Fruit fly (Drosophila melanogaster) whole organism, prepupa: Measurements from ENCODE around the gene CG7335.

ENCODE experiments used
- CG10631 ChIP-seq: fragments of 200-800 bp; sonication (Bioruptor generic); optimal IDR thresholded peaks from 2 replicates; lab custom pipeline; 2016; ENCODE audit warnings: missing biosample characterization, missing genetic modification characterization
- CG10669 ChIP-seq: fragments of 200-800 bp; sonication (Bioruptor generic); optimal IDR thresholded peaks from 3 replicates; lab custom pipeline; 2018; ENCODE audit warnings: missing biosample characterization, mild to moderate bottlenecking, missing genetic modification characterization, moderate library complexity
- CG11762 ChIP-seq: fragments of 200-800 bp; sonication (Bioruptor generic); optimal IDR thresholded peaks from 3 replicates; lab custom pipeline; 2016; ENCODE audit warnings: missing biosample characterization, missing genetic modification characterization; ENCODE audit not compliant: insufficient read depth
- CG11902 ChIP-seq: fragments of 200-800 bp; sonication (Bioruptor generic); optimal IDR thresholded peaks from 3 replicates; lab custom pipeline; 2016; ENCODE audit warnings: missing biosample characterization, missing genetic modification characterization
- CG15336 ChIP-seq: fragments of 200-800 bp; sonication (Bioruptor generic); IDR thresholded peaks from 2 replicates; pipeline ENCODE4 v1.3.6; 2022; ENCODE audit warnings: missing biosample characterization, missing genetic modification characterization
- CG16779 ChIP-seq: fragments of 200-800 bp; sonication (Bioruptor generic); optimal IDR thresholded peaks from 3 replicates; lab custom pipeline; 2017; ENCODE audit warnings: missing biosample characterization, mild to moderate bottlenecking, missing genetic modification characterization
- CG32006 ChIP-seq: fragments of 200-800 bp; sonication (Bioruptor generic); optimal IDR thresholded peaks from 3 replicates; lab custom pipeline; 2017; ENCODE audit warnings: missing biosample characterization, mild to moderate bottlenecking, missing genetic modification characterization
- CG3919 ChIP-seq: fragments of 200-800 bp; sonication (Bioruptor generic); optimal IDR thresholded peaks from 3 replicates; lab custom pipeline; 2016; ENCODE audit warnings: missing biosample characterization, missing genetic modification characterization
- CG4318 ChIP-seq: fragments of 200-800 bp; sonication (Bioruptor generic); optimal IDR thresholded peaks from 3 replicates; lab custom pipeline; 2017; ENCODE audit warnings: missing biosample characterization, mild to moderate bottlenecking, missing genetic modification characterization
- CG6163 ChIP-seq: fragments of 200-800 bp; sonication (Bioruptor generic); IDR thresholded peaks from 3 replicates; pipeline ENCODE4 v1.3.6; 2022; ENCODE audit warnings: missing biosample characterization, missing genetic modification characterization
- CG6792 ChIP-seq: fragments of 200-800 bp; sonication (Bioruptor generic); optimal IDR thresholded peaks from 3 replicates; lab custom pipeline; 2016; ENCODE audit warnings: missing biosample characterization, missing genetic modification characterization
- CG6854 ChIP-seq: fragments of 200-800 bp; sonication (Bioruptor generic); optimal IDR thresholded peaks from 2 replicates; lab custom pipeline; 2017; ENCODE audit warnings: missing biosample characterization, mild to moderate bottlenecking, missing genetic modification characterization
- CG8119 ChIP-seq: fragments of 200-800 bp; sonication (Bioruptor generic); IDR thresholded peaks from 3 replicates; pipeline ENCODE4 v1.3.6; 2022; ENCODE audit warnings: missing biosample characterization, missing genetic modification characterization
- CG8319 ChIP-seq: fragments of 200-800 bp; sonication (Bioruptor generic); optimal IDR thresholded peaks from 3 replicates; lab custom pipeline; 2016; ENCODE audit warnings: missing biosample characterization, missing genetic modification characterization
- CG8632 ChIP-seq: fragments of 200-800 bp; sonication (Bioruptor generic); optimal IDR thresholded peaks from 3 replicates; lab custom pipeline; 2016; ENCODE audit warnings: missing biosample characterization, missing genetic modification characterization
- Eip78C ChIP-seq: fragments of 200-800 bp; sonication (Bioruptor generic); peaks from one replicate; lab custom pipeline; 2016; ENCODE audit warnings: missing biosample characterization, missing genetic modification characterization
- Gug ChIP-seq: fragments of 200-800 bp; sonication (Bioruptor generic); IDR thresholded peaks from 2 replicates; pipeline ENCODE4 v1.3.6; 2022; ENCODE audit warnings: missing biosample characterization, missing genetic modification characterization
- Hr38 ChIP-seq: sonication (Bioruptor generic); optimal IDR thresholded peaks from 2 replicates; lab custom pipeline; 2016; ENCODE audit warnings: missing biosample characterization, missing genetic modification characterization
- Hr39 ChIP-seq: fragments of 200-800 bp; sonication (Bioruptor generic); optimal IDR thresholded peaks from 2 replicates; lab custom pipeline; 2016; ENCODE audit warnings: missing biosample characterization, missing genetic modification characterization
- Met ChIP-seq: fragments of 200-800 bp; sonication (Bioruptor generic); optimal IDR thresholded peaks from 3 replicates; lab custom pipeline; 2016; ENCODE audit warnings: missing biosample characterization, missing genetic modification characterization
- OdsH ChIP-seq: fragments of 200-800 bp; sonication (Bioruptor generic); optimal IDR thresholded peaks from 3 replicates; lab custom pipeline; 2016; ENCODE audit warnings: missing biosample characterization, missing genetic modification characterization
- Sox102F ChIP-seq: fragments of 200-800 bp; sonication (Bioruptor generic); optimal IDR thresholded peaks from 2 replicates; lab custom pipeline; 2016; ENCODE audit warnings: missing biosample characterization, mild to moderate bottlenecking, missing genetic modification characterization
- achi ChIP-seq: fragments of 200-800 bp; sonication (Bioruptor generic); optimal IDR thresholded peaks from 3 replicates; lab custom pipeline; 2016; ENCODE audit warnings: missing biosample characterization, missing genetic modification characterization
- acj6 ChIP-seq: fragments of 200-800 bp; sonication (Bioruptor generic); optimal IDR thresholded peaks from 3 replicates; lab custom pipeline; 2016; ENCODE audit warnings: missing biosample characterization, missing genetic modification characterization
- dsx ChIP-seq: fragments of 200-800 bp; optimal IDR thresholded peaks from 3 replicates; lab custom pipeline; 2019; ENCODE audit warnings: missing biosample characterization, mild to moderate bottlenecking, missing genetic modification characterization, moderate library complexity; ENCODE audit not compliant: poor library complexity, severe bottlenecking
- eg ChIP-seq: fragments of 200-800 bp; sonication (Bioruptor generic); IDR thresholded peaks from 3 replicates; pipeline ENCODE4 v1.3.6; 2022; ENCODE audit warnings: missing biosample characterization, missing genetic modification characterization
- esn ChIP-seq: fragments of 200-800 bp; sonication (Bioruptor generic); optimal IDR thresholded peaks from 2 replicates; lab custom pipeline; 2016; ENCODE audit warnings: missing biosample characterization, mild to moderate bottlenecking, missing genetic modification characterization, moderate library complexity
- fd59A ChIP-seq: fragments of 200-800 bp; sonication (Bioruptor generic); optimal IDR thresholded peaks from 2 replicates; lab custom pipeline; 2017; ENCODE audit warnings: missing biosample characterization, mild to moderate bottlenecking, missing genetic modification characterization, missing genetic modification reagents
- fd85E ChIP-seq: fragments of 200-800 bp; sonication (Bioruptor generic); optimal IDR thresholded peaks from 3 replicates; lab custom pipeline; 2016; ENCODE audit warnings: missing biosample characterization, missing genetic modification characterization
- fkh ChIP-seq: fragments of 200-800 bp; sonication (Bioruptor generic); optimal IDR thresholded peaks from 3 replicates; lab custom pipeline; 2017; ENCODE audit warnings: missing biosample characterization, mild to moderate bottlenecking, missing genetic modification characterization, moderate library complexity
- lz ChIP-seq: fragments of 200-800 bp; sonication (Bioruptor generic); optimal IDR thresholded peaks from 3 replicates; lab custom pipeline; 2016; ENCODE audit warnings: missing biosample characterization, missing genetic modification characterization
- pdm3 ChIP-seq: fragments of 200-800 bp; sonication (Bioruptor generic); optimal IDR thresholded peaks from 3 replicates; lab custom pipeline; 2016; ENCODE audit warnings: missing biosample characterization, missing genetic modification characterization
- salr ChIP-seq, 2 experiments: fragments of 200-800 bp; sonication (Bioruptor generic); optimal IDR thresholded peaks; 3 replicates each; lab custom pipeline; 2016 to 2018; ENCODE audit warnings: missing biosample characterization in 2 of 2, missing genetic modification characterization in 2 of 2, mild to moderate bottlenecking in 1 of 2
- spab ChIP-seq: fragments of 200-800 bp; sonication (Bioruptor generic); optimal IDR thresholded peaks from 2 replicates; lab custom pipeline; 2017; ENCODE audit warnings: missing biosample characterization, mild to moderate bottlenecking, missing genetic modification characterization, missing genetic modification reagents
- ss ChIP-seq, 2 experiments: fragments of 200-800 bp; sonication (Bioruptor generic); optimal IDR thresholded peaks; 2 replicates in 1 of 2; 3 replicates in 1 of 2; lab custom pipeline; 2017 to 2018; ENCODE audit warnings: mild to moderate bottlenecking in 2 of 2, missing biosample characterization in 2 of 2, missing genetic modification characterization in 2 of 2, moderate library complexity in 1 of 2
- svp ChIP-seq: fragments of 200-800 bp; sonication (Bioruptor generic); peaks from one replicate; lab custom pipeline; 2016; ENCODE audit warnings: missing biosample characterization, missing genetic modification characterization
- topi ChIP-seq: fragments of 200-800 bp; sonication (Bioruptor generic); optimal IDR thresholded peaks from 3 replicates; lab custom pipeline; 2016; ENCODE audit warnings: missing biosample characterization, missing genetic modification characterization
- vri ChIP-seq: fragments of 200-800 bp; sonication (Bioruptor generic); optimal IDR thresholded peaks from 3 replicates; lab custom pipeline; 2016; ENCODE audit warnings: missing biosample characterization, mild to moderate bottlenecking, missing genetic modification characterization

CG7335 gene

DNA sequence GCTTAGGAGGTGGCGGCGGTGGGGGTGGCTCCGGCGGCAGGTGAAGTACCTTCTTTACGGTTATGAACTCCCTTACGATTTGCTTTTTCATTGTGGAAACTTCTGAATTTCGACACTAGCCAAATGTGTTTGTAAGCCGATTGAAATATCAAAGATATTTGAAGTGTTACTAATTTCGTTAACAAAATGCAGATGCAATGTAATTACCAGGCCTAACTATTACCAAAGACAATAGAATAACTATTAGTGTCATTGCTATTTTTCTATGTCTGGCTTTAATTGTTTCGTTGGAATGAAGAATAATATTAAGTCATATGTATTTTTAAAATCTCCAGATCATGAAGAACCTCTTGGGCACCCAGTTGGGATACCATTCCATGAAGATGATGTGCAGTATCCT, at the start of gene CG7335:
Gene CG7335, minus strand, starts transcription at position 101 of the 400 bp plus-strand sequence.
- TF ChIP-seq Gug (GFP tag; lab: Robert Waterston, UW) (no peak), lz (no peak), vri (GFP tag; lab: Kevin White, UChicago) (no peak), eg (no peak), CG11762 (no peak), achi (no peak), spab (no peak), dsx (GFP tag; lab: Kevin White, UChicago) (no peak), svp (GFP tag; lab: Kevin White, UChicago) (no peak), CG32006 (GFP tag; lab: Kevin White, UChicago) (no peak), fd85E (GFP tag; lab: Kevin White, UChicago) (no peak), salr (GFP tag; optimal IDR thresholded peaks at IDR 0.05; lab: Kevin White, UChicago) (no peak), Hr39 (GFP tag; lab: Kevin White, UChicago) (no peak)

DNA sequence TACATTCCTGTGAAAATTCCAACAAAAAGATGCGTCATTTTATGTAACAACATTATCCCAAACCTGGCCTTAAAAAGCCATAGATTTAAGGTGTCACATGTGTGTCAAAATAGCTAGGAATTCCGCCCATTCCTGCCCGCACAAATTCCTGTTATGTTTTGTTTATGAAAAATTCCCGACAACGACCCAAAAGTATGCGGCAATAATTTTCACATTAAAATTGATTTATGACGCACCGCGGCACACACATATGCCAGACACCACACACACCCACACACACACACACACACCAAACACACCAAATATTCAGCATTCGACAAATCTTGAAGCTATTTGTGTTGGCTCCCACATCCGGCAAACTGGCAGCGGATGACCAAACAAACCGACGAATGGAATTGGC, 49.7 kb upstream of the CG7335 start:
- TF ChIP-seq CG8632 (GFP tag; lab: Kevin White, UChicago), result no peak
- no peak for TF ChIP-seq topi (GFP tag; lab: Kevin White, UChicago)
- no peak for TF ChIP-seq CG11902
- TF ChIP-seq CG6792, result no peak
- TF ChIP-seq CG32006 (GFP tag; lab: Kevin White, UChicago), result no peak
- no peak for TF ChIP-seq CG8319
- TF ChIP-seq Met (GFP tag; lab: Kevin White, UChicago), result no peak
- no peak for TF ChIP-seq CG6163
- TF ChIP-seq lz, result no peak
- no peak for TF ChIP-seq CG4318 (GFP tag; lab: Kevin White, UChicago)
- TF ChIP-seq CG16779, result no peak
- TF ChIP-seq CG8119 (GFP tag; lab: Robert Waterston, UW), result no peak
- no peak for TF ChIP-seq Hr39 (GFP tag; lab: Kevin White, UChicago)
- TF ChIP-seq acj6 (GFP tag; lab: Kevin White, UChicago), result no peak
- no peak for TF ChIP-seq CG3919 (GFP tag; lab: Kevin White, UChicago)
- TF ChIP-seq OdsH, result no peak
- no peak for TF ChIP-seq Gug (GFP tag; lab: Robert Waterston, UW)

DNA sequence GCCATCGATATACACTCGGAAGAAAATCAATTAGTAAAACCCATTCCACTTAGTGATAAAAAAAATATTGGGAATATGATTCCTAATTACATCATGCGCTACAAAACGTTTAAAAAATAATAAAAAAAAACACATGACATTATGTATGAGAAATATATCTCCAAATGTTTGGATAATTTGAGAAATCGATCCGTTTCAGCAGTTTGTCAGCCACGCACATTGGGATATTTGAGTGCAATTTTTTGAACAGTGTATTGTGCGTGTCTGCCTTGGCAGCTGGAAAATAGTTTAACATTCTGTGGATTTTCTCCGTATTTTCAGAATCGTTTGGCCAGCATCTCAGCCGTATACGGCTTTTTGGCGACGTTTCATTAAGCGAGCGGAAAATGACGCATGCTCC, 45.0 kb upstream of the CG7335 start:
- TF ChIP-seq Gug (GFP tag; lab: Robert Waterston, UW) (no peak), CG10631 (no peak), acj6 (GFP tag; lab: Kevin White, UChicago) (no peak), pdm3 (GFP tag; lab: Kevin White, UChicago) (no peak), CG10669 (no peak), esn (GFP tag; lab: Kevin White, UChicago) (no peak), fd85E (GFP tag; lab: Kevin White, UChicago) (no peak), CG6854 (GFP tag; lab: Kevin White, UChicago) (no peak)

DNA sequence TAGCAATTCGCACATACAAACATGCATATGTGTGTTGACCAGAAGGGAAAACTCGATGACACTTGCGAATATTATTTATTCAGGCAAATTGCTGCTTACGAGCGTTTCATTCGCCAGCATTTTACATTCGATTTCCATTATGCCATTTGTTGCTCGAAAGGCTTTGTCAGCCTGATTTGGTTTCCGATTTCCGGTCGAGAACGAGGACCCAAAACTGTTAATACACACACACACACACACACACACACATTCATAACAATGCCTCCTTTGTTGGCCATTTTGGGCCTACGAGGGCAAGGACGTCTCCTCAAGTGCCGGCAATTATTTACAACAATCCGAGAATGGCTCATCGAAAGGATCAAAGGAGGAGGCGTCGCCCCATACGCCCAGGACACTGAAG, 44.6 kb upstream of the CG7335 start:
- TF ChIP-seq Eip78C (no peak), CG15336 (GFP tag; lab: Robert Waterston, UW) (no peak), ss (GFP tag; optimal IDR thresholded peaks at IDR 0.05; lab: Kevin White, UChicago) (no peak), fkh (GFP tag; lab: Kevin White, UChicago) (no peak), CG11762 (no peak), esn (GFP tag; lab: Kevin White, UChicago) (no peak), Sox102F (GFP tag; lab: Kevin White, UChicago) (no peak), CG10631 (no peak), fd59A (GFP tag; lab: Kevin White, UChicago) (no peak), Hr38 (GFP tag; lab: Kevin White, UChicago) (no peak)
